Worm (Caenorhabditis elegans) whole organism, L4 larva: ENCODE data around the gene T24B8.4.
A peak's percentile ranks its signal among the peaks of the same experiment; 100 is the strongest.

ENCODE experiments used
- F10B5.3 ChIP-seq: sonication (generic microtip); optimal IDR thresholded peaks from 2 replicates; lab custom pipeline; 2016; ENCODE audit warnings: mild to moderate bottlenecking, missing genetic modification characterization, missing compliant biosample characterization
- F37D6.2 ChIP-seq: sonication (generic microtip); optimal IDR thresholded peaks from 2 replicates; lab custom pipeline; 2016; ENCODE audit warnings: mild to moderate bottlenecking, missing genetic modification characterization, missing compliant biosample characterization
- T20F7.1 ChIP-seq: fragments of 200-800 bp; sonication (Bioruptor generic); optimal IDR thresholded peaks from 2 replicates; lab custom pipeline; 2018; ENCODE audit warnings: mild to moderate bottlenecking, missing genetic modification characterization, missing compliant biosample characterization
- T26A8.4 ChIP-seq: fragments of 200-800 bp; sonication (Bioruptor generic); IDR thresholded peaks from 2 replicates; pipeline ENCODE4 v1.3.6; 2022; ENCODE audit warnings: missing genetic modification characterization, missing compliant biosample characterization
- Y105C5A.15 ChIP-seq: fragments of 200-800 bp; sonication (Bioruptor generic); IDR thresholded peaks from 2 replicates; pipeline ENCODE4 v1.3.6; 2022; ENCODE audit warnings: missing genetic modification characterization, missing compliant biosample characterization
- Y75B8A.6 ChIP-seq: fragments of 200-800 bp; sonication (Bioruptor generic); IDR thresholded peaks from 2 replicates; pipeline ENCODE4 v1.3.6; 2022; ENCODE audit warnings: missing genetic modification reagents, missing genetic modification characterization, missing compliant biosample characterization
- ZK337.2 ChIP-seq: fragments of 200-800 bp; sonication (Bioruptor generic); IDR thresholded peaks from 2 replicates; pipeline ENCODE4 v1.3.6; 2022; ENCODE audit warnings: missing genetic modification reagents, missing genetic modification characterization, missing compliant biosample characterization
- aly-2 ChIP-seq: sonication (generic microtip); optimal IDR thresholded peaks from 2 replicates; lab custom pipeline; 2018; ENCODE audit warnings: missing biosample characterization, missing genetic modification characterization
- arid-1 ChIP-seq: fragments of 200-800 bp; sonication (Bioruptor generic); conservative IDR thresholded peaks from 2 replicates; pipeline ENCODE4 v1.3.6; 2022; ENCODE audit warnings: missing genetic modification reagents, missing genetic modification characterization, missing compliant biosample characterization
- ceh-44 ChIP-seq: fragments of 200-800 bp; sonication (Bioruptor generic); IDR thresholded peaks from 2 replicates; pipeline ENCODE4 v1.3.6; 2022; ENCODE audit warnings: missing genetic modification reagents, missing genetic modification characterization, missing compliant biosample characterization
- ceh-82 ChIP-seq: sonication (generic microtip); optimal IDR thresholded peaks from 2 replicates; lab custom pipeline; 2017; ENCODE audit warnings: missing biosample characterization, missing genetic modification characterization
- ces-1 ChIP-seq: fragments of 150-350 bp; sonication (generic microtip); optimal IDR thresholded peaks from 4 replicates; lab custom pipeline; 2014; ENCODE audit warnings: missing biosample characterization, missing genetic modification reagents, missing genetic modification characterization
- ctbp-1 ChIP-seq: fragments of 200-800 bp; sonication (Bioruptor generic); IDR thresholded peaks from 2 replicates; pipeline ENCODE4 v1.3.6; 2022; ENCODE audit warnings: missing genetic modification reagents, missing genetic modification characterization, missing compliant biosample characterization
- daf-16 ChIP-seq, 3 experiments: sonication (generic microtip); optimal IDR thresholded peaks; 2 replicates each; lab custom pipeline; 2016 to 2017; ENCODE audit warnings: missing genetic modification characterization in 3 of 3, missing genetic modification reagents in 3 of 3, mild to moderate bottlenecking in 2 of 3, missing compliant biosample characterization in 2 of 3, missing biosample characterization in 1 of 3, moderate library complexity in 1 of 3
- daf-19 ChIP-seq: fragments of 200-800 bp; sonication (Bioruptor generic); conservative IDR thresholded peaks from 2 replicates; pipeline ENCODE4 v1.3.6; 2022; ENCODE audit warnings: missing genetic modification characterization, missing compliant biosample characterization
- daf-8 ChIP-seq: fragments of 200-800 bp; sonication (Bioruptor generic); IDR thresholded peaks from 2 replicates; pipeline ENCODE4 v1.3.6; 2022; ENCODE audit warnings: missing genetic modification characterization, missing compliant biosample characterization
- dmd-6 ChIP-seq: fragments of 200-800 bp; sonication (Bioruptor generic); IDR thresholded peaks from 2 replicates; pipeline ENCODE4 v1.3.6; 2022; ENCODE audit warnings: missing genetic modification reagents, missing genetic modification characterization, missing compliant biosample characterization
- dmd-9 ChIP-seq: fragments of 200-800 bp; sonication (Bioruptor generic); IDR thresholded peaks from 2 replicates; pipeline ENCODE4 v1.3.6; 2022; ENCODE audit warnings: missing genetic modification reagents, missing genetic modification characterization, missing compliant biosample characterization
- dpl-1 ChIP-seq: fragments of 150-350 bp; optimal IDR thresholded peaks from 2 replicates; lab custom pipeline; 2014; ENCODE audit warnings: missing biosample characterization, missing genetic modification reagents, missing genetic modification characterization
- dve-1 ChIP-seq: sonication (generic microtip); optimal IDR thresholded peaks from 2 replicates; lab custom pipeline; 2017; ENCODE audit warnings: antibody characterized with exemption, mild to moderate bottlenecking, missing genetic modification characterization, missing compliant biosample characterization; ENCODE audit not compliant: insufficient read depth
- fos-1 ChIP-seq: fragments of 150-350 bp; optimal IDR thresholded peaks from 2 replicates; lab custom pipeline; 2014; ENCODE audit warnings: missing biosample characterization, missing genetic modification characterization
- lsy-2 ChIP-seq, 2 experiments: fragments of 150-350 bp in 1 of 2; sonication (generic microtip) in 1 of 2; optimal IDR thresholded peaks; 2 replicates each; lab custom pipeline; 2014 to 2017; ENCODE audit warnings: missing biosample characterization in 2 of 2, missing genetic modification characterization in 2 of 2
- mdl-1 ChIP-seq, 2 experiments: fragments of 150-350 bp in 1 of 2; sonication (generic microtip) in 1 of 2; optimal IDR thresholded peaks; 2 replicates each; lab custom pipeline; 2014 to 2017; ENCODE audit warnings: missing biosample characterization in 2 of 2, missing genetic modification characterization in 2 of 2
- mdt-29 ChIP-seq: fragments of 200-800 bp; sonication (Bioruptor generic); IDR thresholded peaks from 2 replicates; pipeline ENCODE4 v1.3.6; 2022; ENCODE audit warnings: missing genetic modification reagents, missing genetic modification characterization, missing compliant biosample characterization
- mep-1 ChIP-seq: fragments of 150-350 bp; sonication (generic microtip); optimal IDR thresholded peaks from 3 replicates; lab custom pipeline; 2014; ENCODE audit warnings: missing biosample characterization, missing genetic modification characterization
- mes-2 ChIP-seq: sonication (generic microtip); optimal IDR thresholded peaks from 2 replicates; lab custom pipeline; 2016; ENCODE audit warnings: missing genotype, mild to moderate bottlenecking, missing genetic modification characterization, missing compliant biosample characterization; ENCODE audit not compliant: poor library complexity, severe bottlenecking
- mxl-2 ChIP-seq: fragments of 200-800 bp; sonication (Bioruptor generic); conservative IDR thresholded peaks from 2 replicates; pipeline ENCODE4 v1.3.6; 2022; ENCODE audit warnings: missing genetic modification reagents, missing genetic modification characterization, missing compliant biosample characterization
- mxl-3 ChIP-seq: fragments of 200-800 bp; sonication (Bioruptor generic); optimal IDR thresholded peaks from 2 replicates; lab custom pipeline; 2018; ENCODE audit warnings: mild to moderate bottlenecking, missing genetic modification characterization, missing compliant biosample characterization
- nhr-10 ChIP-seq: fragments of 150-350 bp; optimal IDR thresholded peaks from 2 replicates; lab custom pipeline; 2014; ENCODE audit warnings: missing biosample characterization, missing genetic modification characterization
- nhr-11 ChIP-seq: fragments of 150-350 bp; optimal IDR thresholded peaks from 2 replicates; lab custom pipeline; 2014; ENCODE audit warnings: missing biosample characterization, missing genetic modification characterization
- nhr-28 ChIP-seq: fragments of 150-350 bp; optimal IDR thresholded peaks from 2 replicates; lab custom pipeline; 2014; ENCODE audit warnings: missing biosample characterization, missing genetic modification characterization
- nhr-41 ChIP-seq: fragments of 200-800 bp; sonication (Bioruptor generic); IDR thresholded peaks from 2 replicates; pipeline ENCODE4 v1.3.6; 2022; ENCODE audit warnings: missing genetic modification reagents, missing genetic modification characterization, missing compliant biosample characterization
- nhr-6 ChIP-seq: fragments of 150-350 bp; optimal IDR thresholded peaks from 2 replicates; lab custom pipeline; 2014; ENCODE audit warnings: missing biosample characterization, missing genetic modification characterization
- nhr-76 ChIP-seq: fragments of 150-350 bp; optimal IDR thresholded peaks from 2 replicates; lab custom pipeline; 2014; ENCODE audit warnings: missing biosample characterization, missing genetic modification characterization
- pha-4 ChIP-seq, 2 experiments: fragments of 150-350 bp in 1 of 2; fragments of 200-800 bp in 1 of 2; sonication (Bioruptor generic) in 1 of 2; IDR thresholded peaks in 1 of 2; optimal IDR thresholded peaks in 1 of 2; 2 replicates each; pipeline versions ENCODE4 v1.3.6 to Lab custom; 2014 to 2022; ENCODE audit warnings: missing genetic modification characterization in 2 of 2, missing genetic modification reagents in 2 of 2, missing biosample characterization in 1 of 2, missing compliant biosample characterization in 1 of 2
- php-3 ChIP-seq: fragments of 200-800 bp; sonication (Bioruptor generic); IDR thresholded peaks from 2 replicates; pipeline ENCODE4 v1.3.6; 2022; ENCODE audit warnings: missing genetic modification reagents, missing genetic modification characterization, missing compliant biosample characterization
- pqm-1 ChIP-seq: sonication (generic microtip); optimal IDR thresholded peaks from 2 replicates; lab custom pipeline; 2017; ENCODE audit warnings: missing biosample characterization, missing genetic modification characterization
- rbr-2 ChIP-seq: sonication (generic microtip); optimal IDR thresholded peaks from 2 replicates; lab custom pipeline; 2016; ENCODE audit warnings: missing genotype, missing genetic modification characterization, missing compliant biosample characterization
- sdz-12 ChIP-seq: fragments of 200-800 bp; sonication (Bioruptor generic); optimal IDR thresholded peaks from 2 replicates; lab custom pipeline; 2018; ENCODE audit warnings: mild to moderate bottlenecking, missing genetic modification characterization, missing compliant biosample characterization
- snpc-4 ChIP-seq: fragments of 150-350 bp; optimal IDR thresholded peaks from 2 replicates; lab custom pipeline; 2014; ENCODE audit warnings: missing biosample characterization, missing genetic modification characterization
- tag-97 ChIP-seq: fragments of 200-800 bp; sonication (Bioruptor generic); IDR thresholded peaks from 2 replicates; pipeline ENCODE4 v1.3.6; 2022; ENCODE audit warnings: missing genetic modification characterization, missing compliant biosample characterization
- unc-130 ChIP-seq: sonication (generic microtip); optimal IDR thresholded peaks from 2 replicates; lab custom pipeline; 2016; ENCODE audit warnings: missing genetic modification reagents, missing genetic modification characterization, missing compliant biosample characterization
- unc-39 ChIP-seq: sonication (generic microtip); optimal IDR thresholded peaks from 2 replicates; lab custom pipeline; 2017; ENCODE audit warnings: missing biosample characterization, missing genetic modification characterization
- unc-62 ChIP-seq, 3 experiments: fragments of 150-350 bp in 1 of 3; sonication (generic microtip); optimal IDR thresholded peaks in 2 of 3; peaks in 1 of 3; 1 replicate in 1 of 3; 2 replicates in 2 of 3; lab custom pipeline; 2014 to 2017; ENCODE audit warnings: missing biosample characterization in 3 of 3, missing genetic modification characterization in 3 of 3, missing genetic modification reagents in 3 of 3, missing genotype in 1 of 3
- vab-7 ChIP-seq: fragments of 200-800 bp; sonication (Bioruptor generic); IDR thresholded peaks from 2 replicates; pipeline ENCODE4 v1.3.6; 2022; ENCODE audit warnings: missing genetic modification reagents, missing genetic modification characterization, missing compliant biosample characterization
- zfp-2 ChIP-seq: sonication (generic microtip); optimal IDR thresholded peaks from 2 replicates; lab custom pipeline; 2016; ENCODE audit warnings: mild to moderate bottlenecking, missing genetic modification characterization, missing compliant biosample characterization
- zfp-3 ChIP-seq: fragments of 200-800 bp; sonication (Bioruptor generic); conservative IDR thresholded peaks from 2 replicates; pipeline ENCODE4 v1.3.6; 2022; ENCODE audit warnings: missing genetic modification reagents, missing genetic modification characterization, missing compliant biosample characterization

The T24B8.4 gene

ce11 chrII:9117789-9118242, 47.2 kb upstream of the T24B8.4 start (continued):
- TF ChIP-seq daf-8 (GFP tag; lab: Robert Waterston, UW) (no peak), F10B5.3 (tag; lab: Kevin White, UChicago) (no peak), nhr-76 (tag; lab: Kevin White, UChicago) (no peak), fos-1 (tag; lab: Kevin White, UChicago) (no peak), sdz-12 (GFP tag; lab: Kevin White, UChicago) (no peak), nhr-10 (tag; lab: Kevin White, UChicago) (no peak), dpl-1 (GFP tag; lab: Kevin White, UChicago) (no peak), snpc-4 (no peak), T26A8.4 (no peak), tag-97 (no peak), nhr-41 (GFP tag; lab: Robert Waterston, UW) (no peak), unc-130 (GFP tag; lab: Kevin White, UChicago) (no peak), mes-2 (tag; lab: Kevin White, UChicago) (no peak), ceh-44 (GFP tag; lab: Robert Waterston, UW) (no peak), nhr-28 (tag; lab: Kevin White, UChicago) (peak; percentile 75)

- TF ChIP-seq mdl-1 (tag; optimal IDR thresholded peaks at IDR 0.05; lab: Kevin White, UChicago) (peak in 1 of 2 experiments; percentile 14), vab-7 (GFP tag; lab: Robert Waterston, UW) (no peak), T20F7.1 (GFP tag; lab: Kevin White, UChicago) (no peak), dmd-9 (GFP tag; lab: Robert Waterston, UW) (no peak), snpc-4 (no peak), pqm-1 (tag; lab: Kevin White, UChicago) (peak; percentile 77), aly-2 (tag; lab: Kevin White, UChicago) (no peak), nhr-6 (tag; lab: Kevin White, UChicago) (peak; percentile 66), dpl-1 (GFP tag; lab: Kevin White, UChicago) (no peak), Y105C5A.15 (no peak), F37D6.2 (tag; lab: Kevin White, UChicago) (no peak), daf-19 (GFP tag; lab: Robert Waterston, UW) (no peak), lsy-2 (tag; optimal IDR thresholded peaks at IDR 0.05; lab: Kevin White, UChicago) (peak in 1 of 2 experiments; percentile 10), ceh-82 (tag; lab: Kevin White, UChicago) (no peak), ctbp-1 (GFP tag; lab: Robert Waterston, UW) (no peak), dmd-6 (peak; percentile 59), nhr-11 (tag; lab: Kevin White, UChicago) (no peak), mxl-2 (GFP tag; lab: Robert Waterston, UW) (no peak), pha-4 (GFP tag; IDR thresholded peaks at IDR 0.05; lab: Robert Waterston, UW) (no peak), pha-4 (tag; optimal IDR thresholded peaks at IDR 0.05; lab: Kevin White, UChicago) (no peak), ZK337.2 (GFP tag; lab: Robert Waterston, UW) (no peak), ces-1 (GFP tag; lab: Kevin White, UChicago) (no peak), Y75B8A.6 (GFP tag; lab: Robert Waterston, UW) (no peak), dve-1 (tag; lab: Kevin White, UChicago) (peak; percentile 46), unc-39 (tag; lab: Kevin White, UChicago) (no peak), php-3 (GFP tag; lab: Robert Waterston, UW) (0 out of 2 replicates have a peak, but pooled peaks have one; percentile 35), nhr-28 (tag; lab: Kevin White, UChicago) (peak; percentile 74), rbr-2 (tag; lab: Kevin White, UChicago) (no peak), daf-16 (GFP tag; optimal IDR thresholded peaks at IDR 0.05; lab: Kevin White, UChicago) (no peak), daf-16 (tag; optimal IDR thresholded peaks at IDR 0.05; lab: Kevin White, UChicago) (peak; percentile 41), tag-97 (no peak), mxl-3 (peak; percentile 27), mdt-29 (GFP tag; lab: Robert Waterston, UW) (no peak), daf-8 (GFP tag; lab: Robert Waterston, UW) (no peak), mes-2 (tag; lab: Kevin White, UChicago) (no peak), unc-62 (GFP tag; optimal IDR thresholded peaks at IDR 0.05 in 1 of 2; lab: Kevin White, UChicago) (peak in 1 of 2 experiments; percentile 43), unc-62 (tag; optimal IDR thresholded peaks at IDR 0.05; lab: Kevin White, UChicago) (no peak), zfp-3 (GFP tag; lab: Robert Waterston, UW) (no peak), arid-1 (GFP tag; lab: Robert Waterston, UW) (no peak), mep-1 (tag; lab: Kevin White, UChicago) (peak; percentile 9), zfp-2 (tag; lab: Kevin White, UChicago) (no peak)
Observed at ce11 chrII:9116404-9116803, 45.8 kb upstream of the T24B8.4 start.
